Worm (Caenorhabditis elegans): Measurements from ENCODE around the gene M18.3.

ce11 chrIV:12156642-12157233 lies 51.1 kb downstream of the M18.3 start, which contains the start of gene eri-12:
- TF ChIP-seq unc-62 (GFP tag; optimal IDR thresholded peaks at IDR 0.05) (no peak), attf-3 (GFP tag; conservative IDR thresholded peaks at IDR 0.05) (no peak), F52B5.7 (tag; optimal IDR thresholded peaks at IDR 0.05) (no peak), hsf-1 (GFP tag; IDR thresholded peaks at IDR 0.05) (no peak), ama-1 (optimal IDR thresholded peaks at IDR 0.05) (no peak), ama-1 (GFP tag; optimal IDR thresholded peaks at IDR 0.05) (no peak), egl-44 (GFP tag; IDR thresholded peaks at IDR 0.05) (no peak), bed-2 (GFP tag; IDR thresholded peaks at IDR 0.05) (no peak), ztf-6 (GFP tag; IDR thresholded peaks at IDR 0.05) (no peak), somi-1 (GFP tag; optimal IDR thresholded peaks at IDR 0.05) (no peak), snpc-1.1 (tag; optimal IDR thresholded peaks at IDR 0.05; ENCODE audit: insufficient read depth) (no peak)
